Fruit fly (Drosophila melanogaster) whole organism, adult: ENCODE results near the gene CG7168.

Experiments
- CG11617 ChIP-seq: fragments of 200-800 bp; sonication (Bioruptor generic); optimal IDR thresholded peaks from 2 replicates; lab custom pipeline; 2017; ENCODE audit warnings: mild to moderate bottlenecking, missing biosample characterization, missing genetic modification reagents, missing genetic modification characterization
- CG14711 ChIP-seq: fragments of 200-800 bp; sonication (Bioruptor generic); optimal IDR thresholded peaks from 2 replicates; lab custom pipeline; 2018; ENCODE audit warnings: missing biosample characterization, mild to moderate bottlenecking, missing genetic modification characterization, moderate library complexity
- CG1620 ChIP-seq: fragments of 200-800 bp; sonication (Bioruptor generic); optimal IDR thresholded peaks from 2 replicates; lab custom pipeline; 2016; ENCODE audit warnings: missing biosample characterization, missing genetic modification characterization
- CG33017 ChIP-seq: fragments of 200-800 bp; sonication (Bioruptor generic); optimal IDR thresholded peaks from 2 replicates; lab custom pipeline; 2018; ENCODE audit warnings: missing biosample characterization, mild to moderate bottlenecking, missing genetic modification characterization, moderate library complexity
- CG5204 ChIP-seq: fragments of 200-800 bp; sonication (Bioruptor generic); optimal IDR thresholded peaks from 2 replicates; lab custom pipeline; 2016; ENCODE audit warnings: missing biosample characterization, missing genetic modification characterization
- CG7101 ChIP-seq: fragments of 200-800 bp; sonication (Bioruptor generic); optimal IDR thresholded peaks from 2 replicates; lab custom pipeline; 2018; ENCODE audit warnings: missing biosample characterization, mild to moderate bottlenecking, missing genetic modification characterization, moderate library complexity
- Crg-1 ChIP-seq: fragments of 200-800 bp; sonication (Bioruptor generic); optimal IDR thresholded peaks from 2 replicates; lab custom pipeline; 2016; ENCODE audit warnings: missing biosample characterization, missing genetic modification characterization
- cic ChIP-seq: fragments of 200-800 bp; sonication (Bioruptor generic); optimal IDR thresholded peaks from 2 replicates; lab custom pipeline; 2017; ENCODE audit warnings: missing biosample characterization, mild to moderate bottlenecking, missing genetic modification characterization, moderate library complexity
- kay ChIP-seq: fragments of 200-800 bp; sonication (Bioruptor generic); peaks from one replicate; lab custom pipeline; 2016; ENCODE audit warnings: missing biosample characterization, missing genetic modification characterization, borderline replicate concordance
- ovo ChIP-seq: fragments of 200-800 bp; sonication (Bioruptor generic); optimal IDR thresholded peaks from 2 replicates; lab custom pipeline; 2016; ENCODE audit warnings: missing biosample characterization, missing genetic modification characterization
- tj ChIP-seq: fragments of 200-800 bp; sonication (Bioruptor generic); optimal IDR thresholded peaks from 3 replicates; lab custom pipeline; 2017; ENCODE audit warnings: missing biosample characterization, mild to moderate bottlenecking, missing genetic modification characterization, moderate library complexity
- toe ChIP-seq: fragments of 200-800 bp; sonication (Bioruptor generic); optimal IDR thresholded peaks from 2 replicates; lab custom pipeline; 2016; ENCODE audit warnings: missing biosample characterization, missing genetic modification characterization

DNA sequence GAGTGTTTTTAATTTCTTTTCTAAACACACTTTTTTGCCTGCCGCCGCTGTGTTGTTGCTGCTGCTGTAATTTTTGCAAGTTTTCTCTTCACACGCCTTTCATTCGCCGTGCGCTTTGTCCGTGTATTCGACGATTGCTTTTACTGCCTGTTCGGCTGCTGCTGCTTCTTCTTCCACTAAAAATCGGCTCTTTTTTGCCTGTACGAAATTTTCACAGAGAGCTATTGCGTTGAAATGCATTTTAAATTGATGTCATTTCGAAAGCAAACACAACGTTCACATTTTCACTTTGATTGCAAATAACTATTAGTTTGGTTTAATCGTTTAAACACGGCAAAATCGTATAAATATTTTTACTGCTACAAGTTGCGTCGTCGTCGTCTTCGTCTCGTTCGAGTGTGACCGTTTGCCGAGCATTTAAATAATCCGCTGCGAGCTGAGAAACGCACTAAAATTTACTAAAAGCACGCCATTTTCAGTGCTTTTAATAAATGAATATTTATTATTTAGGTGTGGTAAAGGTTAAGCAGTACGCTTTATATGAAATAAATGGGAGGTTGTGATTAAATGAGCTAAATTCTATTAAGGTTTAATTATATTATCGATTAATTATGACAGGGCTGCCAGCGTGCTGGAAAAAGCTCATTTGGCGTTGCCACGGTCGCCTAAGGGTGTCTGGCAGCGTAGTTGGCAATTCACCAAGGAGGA lies 26.6 kb downstream of the CG7168 start, which contains the start of the genes Ssdp and CG7985:
- TF ChIP-seq CG33017 (peak; percentile 25), tj (no peak), Crg-1 (GFP tag; lab: Kevin White, UChicago) (no peak), toe (GFP tag; lab: Kevin White, UChicago) (no peak), CG14711 (tag; lab: Kevin White, UChicago) (no peak), CG7101 (tag; lab: Kevin White, UChicago) (no peak), cic (GFP tag; lab: Kevin White, UChicago) (no peak), CG11617 (GFP tag; lab: Kevin White, UChicago) (no peak), CG1620 (GFP tag; lab: Kevin White, UChicago) (no peak), ovo (no peak), CG5204 (no peak), kay (peak; percentile 57)
